Fruit fly (Drosophila melanogaster) whole organism, adult: ENCODE measurements around the gene CG43445.

Source experiments
- CG11617 ChIP-seq: fragments of 200-800 bp; sonication (Bioruptor generic); optimal IDR thresholded peaks from 2 replicates; lab custom pipeline; 2017; ENCODE audit warnings: mild to moderate bottlenecking, missing biosample characterization, missing genetic modification reagents, missing genetic modification characterization
- CG12768 ChIP-seq: fragments of 200-800 bp; sonication (Bioruptor generic); optimal IDR thresholded peaks from 2 replicates; lab custom pipeline; 2017; ENCODE audit warnings: missing biosample characterization, missing genetic modification characterization, mild to moderate bottlenecking, moderate library complexity, missing genetic modification reagents
- CG14711 ChIP-seq: fragments of 200-800 bp; sonication (Bioruptor generic); optimal IDR thresholded peaks from 2 replicates; lab custom pipeline; 2018; ENCODE audit warnings: missing biosample characterization, mild to moderate bottlenecking, missing genetic modification characterization, moderate library complexity
- CG1620 ChIP-seq: fragments of 200-800 bp; sonication (Bioruptor generic); optimal IDR thresholded peaks from 2 replicates; lab custom pipeline; 2016; ENCODE audit warnings: missing biosample characterization, missing genetic modification characterization
- CG33017 ChIP-seq: fragments of 200-800 bp; sonication (Bioruptor generic); optimal IDR thresholded peaks from 2 replicates; lab custom pipeline; 2018; ENCODE audit warnings: missing biosample characterization, mild to moderate bottlenecking, missing genetic modification characterization, moderate library complexity
- CG5204 ChIP-seq: fragments of 200-800 bp; sonication (Bioruptor generic); optimal IDR thresholded peaks from 2 replicates; lab custom pipeline; 2016; ENCODE audit warnings: missing biosample characterization, missing genetic modification characterization
- CG7045 ChIP-seq: fragments of 200-800 bp; sonication (Bioruptor generic); optimal IDR thresholded peaks from 2 replicates; lab custom pipeline; 2017; ENCODE audit warnings: missing biosample characterization, mild to moderate bottlenecking, missing genetic modification characterization
- CG7101 ChIP-seq: fragments of 200-800 bp; sonication (Bioruptor generic); optimal IDR thresholded peaks from 2 replicates; lab custom pipeline; 2018; ENCODE audit warnings: missing biosample characterization, mild to moderate bottlenecking, missing genetic modification characterization, moderate library complexity
- Clk ChIP-seq: fragments of 200-800 bp; sonication (Bioruptor generic); optimal IDR thresholded peaks from 2 replicates; lab custom pipeline; 2017; ENCODE audit warnings: missing biosample characterization, missing genetic modification characterization
- Crg-1 ChIP-seq: fragments of 200-800 bp; sonication (Bioruptor generic); optimal IDR thresholded peaks from 2 replicates; lab custom pipeline; 2016; ENCODE audit warnings: missing biosample characterization, missing genetic modification characterization
- Hr96 ChIP-seq: fragments of 200-800 bp; sonication (Bioruptor generic); optimal IDR thresholded peaks from 2 replicates; lab custom pipeline; 2016; ENCODE audit warnings: missing biosample characterization, missing genetic modification characterization
- Mnt ChIP-seq: fragments of 200-800 bp; sonication (Bioruptor generic); optimal IDR thresholded peaks from 2 replicates; lab custom pipeline; 2016; ENCODE audit warnings: missing biosample characterization, mild to moderate bottlenecking, missing genetic modification characterization
- bab1 ChIP-seq: fragments of 200-800 bp; sonication (Bioruptor generic); optimal IDR thresholded peaks from 3 replicates; lab custom pipeline; 2019; ENCODE audit warnings: missing biosample characterization, mild to moderate bottlenecking, missing genetic modification characterization, moderate library complexity
- cic ChIP-seq: fragments of 200-800 bp; sonication (Bioruptor generic); optimal IDR thresholded peaks from 2 replicates; lab custom pipeline; 2017; ENCODE audit warnings: missing biosample characterization, mild to moderate bottlenecking, missing genetic modification characterization, moderate library complexity
- cnc ChIP-seq, 2 experiments: fragments of >200 bp; optimal IDR thresholded peaks; 2 replicates each; lab custom pipeline; 2017
- kay ChIP-seq: fragments of 200-800 bp; sonication (Bioruptor generic); peaks from one replicate; lab custom pipeline; 2016; ENCODE audit warnings: missing biosample characterization, missing genetic modification characterization, borderline replicate concordance
- ovo ChIP-seq: fragments of 200-800 bp; sonication (Bioruptor generic); optimal IDR thresholded peaks from 2 replicates; lab custom pipeline; 2016; ENCODE audit warnings: missing biosample characterization, missing genetic modification characterization
- pad ChIP-seq: fragments of 200-800 bp; sonication (Bioruptor generic); optimal IDR thresholded peaks from 3 replicates; lab custom pipeline; 2017; ENCODE audit warnings: missing biosample characterization, missing genetic modification characterization, mild to moderate bottlenecking, moderate library complexity, missing genetic modification reagents
- tj ChIP-seq: fragments of 200-800 bp; sonication (Bioruptor generic); optimal IDR thresholded peaks from 3 replicates; lab custom pipeline; 2017; ENCODE audit warnings: missing biosample characterization, mild to moderate bottlenecking, missing genetic modification characterization, moderate library complexity
- toe ChIP-seq: fragments of 200-800 bp; sonication (Bioruptor generic); optimal IDR thresholded peaks from 2 replicates; lab custom pipeline; 2016; ENCODE audit warnings: missing biosample characterization, missing genetic modification characterization

CG43445 gene

dm6 chr3R:17911076-17911475 is at the start of gene CG43445:
Gene CG43445, plus strand, starts transcription at chr3R:17911376.
- no peak for TF ChIP-seq cnc (optimal IDR thresholded peaks at IDR 0.05; lab: Kevin White, UChicago)
- no peak for TF ChIP-seq CG7045 (GFP tag; lab: Kevin White, UChicago)
- TF ChIP-seq ovo = no peak

DNA sequence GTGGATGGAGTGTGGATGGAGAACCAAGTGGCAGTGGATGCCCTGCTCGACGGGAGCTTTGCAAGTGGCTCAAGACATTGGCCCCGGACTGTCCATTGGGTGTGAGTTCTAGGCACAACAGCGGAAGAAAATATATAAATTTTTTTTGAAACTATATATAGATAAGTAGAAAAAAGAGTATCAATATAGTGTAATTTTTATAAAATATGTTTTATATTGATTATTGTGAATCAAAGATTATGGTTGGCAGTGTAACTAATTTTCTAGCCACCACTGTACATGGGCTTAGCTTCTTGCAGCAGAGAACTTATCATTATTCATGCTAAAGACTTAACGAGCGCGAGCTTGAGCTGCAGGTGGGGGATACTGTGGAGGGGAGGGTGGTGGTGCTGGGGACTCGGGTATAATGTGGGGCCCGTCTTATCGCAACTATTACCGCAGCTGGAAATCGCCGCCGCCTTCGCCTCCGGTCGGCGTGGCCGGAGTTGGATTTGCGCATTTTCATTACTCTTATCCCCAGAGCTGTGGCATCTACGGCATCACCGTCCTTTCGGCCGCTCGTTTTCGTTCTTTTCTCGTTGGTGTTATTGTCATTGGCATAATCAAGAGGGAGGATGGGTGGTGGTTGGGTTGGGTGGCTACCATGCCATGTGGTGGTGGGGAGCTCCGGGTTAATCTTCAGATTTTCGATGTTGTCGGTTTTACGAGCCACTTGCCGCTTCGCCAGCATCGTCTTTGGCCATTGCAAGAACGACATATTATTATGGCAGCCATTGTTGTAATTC is 49.1 kb upstream of the CG43445 start:
- TF ChIP-seq Crg-1 (GFP tag; lab: Kevin White, UChicago) (no peak), CG1620 (no peak), CG7101 (tag; lab: Kevin White, UChicago) (no peak), Hr96 (GFP tag; lab: Kevin White, UChicago) (no peak), CG11617 (GFP tag; lab: Kevin White, UChicago) (no peak), ovo (no peak)

DNA sequence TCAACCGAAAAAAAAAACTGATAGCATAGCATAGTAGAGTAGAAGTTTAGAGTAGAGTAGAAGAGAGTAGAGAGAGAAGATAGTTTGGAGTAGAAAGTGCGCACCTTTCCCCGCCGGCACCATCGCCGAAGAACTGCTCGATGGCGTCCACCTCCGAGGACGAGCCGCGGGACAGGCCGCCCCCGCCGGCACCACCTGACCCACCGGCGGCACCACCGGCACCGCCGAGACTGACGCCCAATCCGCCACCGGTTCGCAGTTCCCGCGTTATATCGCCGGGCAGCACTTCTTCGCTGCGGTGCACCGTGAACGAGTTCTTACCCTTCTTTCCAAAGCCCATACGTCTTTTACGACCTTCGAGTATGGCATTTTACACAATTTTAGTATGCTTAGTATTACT is 30.1 kb upstream of the CG43445 start:
- TF ChIP-seq ovo = no peak
- no peak for TF ChIP-seq CG12768 (GFP tag; lab: Kevin White, UChicago)
- TF ChIP-seq CG7101 (tag; lab: Kevin White, UChicago) = no peak
- no peak for TF ChIP-seq CG14711
- no peak for TF ChIP-seq Hr96 (GFP tag; lab: Kevin White, UChicago)
- TF ChIP-seq Crg-1 (GFP tag; lab: Kevin White, UChicago) = no peak
- TF ChIP-seq CG7045 (GFP tag; lab: Kevin White, UChicago) = no peak
- TF ChIP-seq kay (GFP tag; lab: Kevin White, UChicago) = no peak
- no peak for TF ChIP-seq CG5204 (GFP tag; lab: Kevin White, UChicago)
- no peak for TF ChIP-seq bab1 (GFP tag; lab: Kevin White, UChicago)

dm6 chr3R:17891025-17891424 is 20.2 kb upstream of the CG43445 start:
- TF ChIP-seq CG5204 (GFP tag; lab: Kevin White, UChicago) (no peak), kay (GFP tag; lab: Kevin White, UChicago) (no peak), toe (GFP tag; lab: Kevin White, UChicago) (no peak), bab1 (GFP tag; lab: Kevin White, UChicago) (no peak), ovo (no peak), pad (no peak), CG12768 (GFP tag; lab: Kevin White, UChicago) (no peak), Mnt (GFP tag; lab: Kevin White, UChicago) (no peak), CG11617 (GFP tag; lab: Kevin White, UChicago) (no peak), CG14711 (no peak), cnc (optimal IDR thresholded peaks at IDR 0.05; lab: Kevin White, UChicago) (no peak), Crg-1 (GFP tag; lab: Kevin White, UChicago) (no peak), CG7101 (tag; lab: Kevin White, UChicago) (no peak), Clk (GFP tag; lab: Kevin White, UChicago) (no peak), CG1620 (no peak), tj (GFP tag; lab: Kevin White, UChicago) (no peak), cic (GFP tag; lab: Kevin White, UChicago) (no peak), Hr96 (GFP tag; lab: Kevin White, UChicago) (no peak), CG7045 (GFP tag; lab: Kevin White, UChicago) (no peak)

- TF ChIP-seq kay (GFP tag; lab: Kevin White, UChicago) (no peak), CG11617 (GFP tag; lab: Kevin White, UChicago) (no peak), bab1 (GFP tag; lab: Kevin White, UChicago) (no peak), CG33017 (tag; lab: Kevin White, UChicago) (no peak), toe (GFP tag; lab: Kevin White, UChicago) (no peak), CG1620 (no peak), CG12768 (GFP tag; lab: Kevin White, UChicago) (no peak), tj (GFP tag; lab: Kevin White, UChicago) (no peak), ovo (no peak), CG14711 (no peak), cic (GFP tag; lab: Kevin White, UChicago) (no peak), CG5204 (GFP tag; lab: Kevin White, UChicago) (no peak), pad (no peak), Clk (GFP tag; lab: Kevin White, UChicago) (no peak)
Observed at dm6 chr3R:17897281-17897680, 13.9 kb upstream of the CG43445 start.

- no peak for TF ChIP-seq kay (GFP tag; lab: Kevin White, UChicago)
- no peak for TF ChIP-seq Mnt (GFP tag; lab: Kevin White, UChicago)
- no peak for TF ChIP-seq tj (GFP tag; lab: Kevin White, UChicago)
- no peak for TF ChIP-seq CG5204 (GFP tag; lab: Kevin White, UChicago)
- no peak for TF ChIP-seq bab1 (GFP tag; lab: Kevin White, UChicago)
- TF ChIP-seq Crg-1 (GFP tag; lab: Kevin White, UChicago) = no peak
- TF ChIP-seq Hr96 (GFP tag; lab: Kevin White, UChicago) = no peak
- no peak for TF ChIP-seq CG11617 (GFP tag; lab: Kevin White, UChicago)
- no peak for TF ChIP-seq CG7045 (GFP tag; lab: Kevin White, UChicago)
- TF ChIP-seq CG14711 = no peak
- TF ChIP-seq CG1620 = no peak
- no peak for TF ChIP-seq cic (GFP tag; lab: Kevin White, UChicago)
Observed at dm6 chr3R:17897879-17898278, 13.3 kb upstream of the CG43445 start.
